Worm (Caenorhabditis elegans): ENCODE measurements around the gene F55C12.19.

DNA sequence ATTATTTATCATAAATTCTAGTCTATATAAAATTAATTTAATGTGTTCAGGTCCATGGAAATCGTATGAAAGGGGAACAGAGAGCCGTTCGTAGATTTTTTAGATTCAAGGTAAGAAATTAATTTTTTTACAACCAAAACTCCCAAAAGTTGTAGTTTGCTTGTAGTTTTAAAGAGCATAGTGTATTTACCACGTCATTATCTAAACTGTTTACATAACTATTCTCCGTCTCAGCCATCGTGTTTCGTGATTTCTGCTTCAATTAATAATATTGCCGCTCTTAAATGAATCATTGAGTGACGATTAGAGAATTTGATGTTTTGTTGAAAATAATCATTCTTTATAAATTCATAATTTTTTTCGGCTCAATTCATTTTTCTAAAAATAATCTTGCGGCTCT is 45.3 kb downstream of the F55C12.19 start, which contains the start of gene cgt-3:
- no peak for TF ChIP-seq ceh-79 (tag; optimal IDR thresholded peaks at IDR 0.05)
- no peak for TF ChIP-seq F49E8.2 (tag; optimal IDR thresholded peaks at IDR 0.05; ENCODE audit: insufficient read depth)
- no peak for TF ChIP-seq D2030.7 (GFP tag; IDR thresholded peaks at IDR 0.05)
- no peak for TF ChIP-seq nfya-1 (tag; optimal IDR thresholded peaks at IDR 0.05; ENCODE audit: borderline replicate concordance, insufficient read depth)
- TF ChIP-seq snpc-4 (GFP tag; optimal IDR thresholded peaks at IDR 0.05) = no peak
- TF ChIP-seq snpc-4 (tag; optimal IDR thresholded peaks at IDR 0.05) = no peak
- TF ChIP-seq F52B5.7 (tag; optimal IDR thresholded peaks at IDR 0.05) = no peak
- no peak for TF ChIP-seq nhr-90 (tag; optimal IDR thresholded peaks at IDR 0.05)
- no peak for TF ChIP-seq ztf-25 (GFP tag; IDR thresholded peaks at IDR 0.05)
- no peak for TF ChIP-seq lin-35 (GFP tag; optimal IDR thresholded peaks at IDR 0.05)
- no peak for TF ChIP-seq egrh-3 (GFP tag; IDR thresholded peaks at IDR 0.05)
- TF ChIP-seq B0336.3 (GFP tag; IDR thresholded peaks at IDR 0.05) = no peak

Measured in whole organism, young adult.